Fruit fly (Drosophila melanogaster): Measurements from ENCODE around the gene CG1544.
A peak's percentile ranks its signal among the peaks of the same experiment; 100 is the strongest.

The CG1544 gene

DNA sequence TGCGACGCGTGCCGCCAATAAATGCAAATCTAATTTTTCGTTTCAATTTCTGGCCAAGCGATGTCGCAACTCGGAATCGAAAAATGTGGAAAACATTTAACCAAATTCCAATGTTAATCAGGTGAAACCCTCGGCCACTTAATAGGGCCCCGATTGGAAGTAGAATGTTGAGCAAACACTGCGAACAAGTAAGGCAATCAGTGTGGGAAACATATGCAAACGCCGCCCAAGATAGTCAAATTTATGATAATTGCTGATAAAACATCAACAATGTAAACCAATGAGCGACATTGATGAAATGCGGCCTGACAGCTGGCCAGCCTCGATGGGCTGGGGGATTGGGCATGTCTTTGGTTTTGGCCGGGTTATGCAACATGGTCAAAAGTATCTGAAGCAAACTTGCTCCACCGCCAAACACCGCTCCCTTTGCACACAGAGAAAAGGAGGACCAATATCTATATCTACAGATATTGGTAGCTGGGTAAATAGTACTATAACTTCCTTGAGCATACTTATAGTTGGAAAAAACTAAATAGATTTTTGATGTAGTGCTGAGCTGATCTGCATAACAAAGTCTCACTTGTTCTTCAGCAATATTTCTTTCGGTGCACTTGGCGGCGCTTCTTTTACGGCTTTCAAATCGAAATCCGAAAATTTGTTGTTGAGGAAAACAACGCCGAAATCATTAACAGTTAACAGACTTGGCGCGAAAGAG, 50.7 kb downstream of the CG1544 start (continued):
- peak; percentile 38 for TF ChIP-seq cwo (GFP tag; optimal IDR thresholded peaks at IDR 0.05)

DNA sequence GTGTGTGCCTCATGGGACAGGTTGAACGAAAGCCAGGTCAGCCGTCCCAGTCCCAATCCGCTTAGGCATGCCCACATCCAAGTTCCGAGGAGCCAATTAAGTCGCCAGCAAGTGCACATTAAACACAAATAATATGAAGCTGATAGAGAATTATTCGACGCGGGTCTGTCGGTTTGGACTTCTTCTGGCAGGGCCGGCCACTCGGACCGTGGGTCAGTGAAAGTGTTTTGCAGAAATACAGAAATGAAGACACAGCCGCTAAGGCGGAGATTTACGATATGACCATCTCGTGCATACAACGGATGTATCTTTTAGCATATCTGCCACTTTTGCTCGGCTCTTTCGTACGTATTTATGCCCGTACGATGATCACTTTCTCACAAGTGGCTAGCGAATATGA, 51.5 kb downstream of the CG1544 start:
- TF ChIP-seq CG2678 (tag; optimal IDR thresholded peaks at IDR 0.05): no peak
- peak; percentile 9; the same call in 1 of the 2 replicates for TF ChIP-seq ato (GFP tag; IDR thresholded peaks at IDR 0.05; ENCODE audit: partially characterized antibody)
- no peak for TF ChIP-seq Dref (GFP tag; IDR thresholded peaks at IDR 0.05)
- TF ChIP-seq Blimp-1 (GFP tag; optimal IDR thresholded peaks at IDR 0.05): peak; percentile 28
- no peak for TF ChIP-seq Bteb2 (GFP tag; optimal IDR thresholded peaks at IDR 0.05)
- no peak for TF ChIP-seq fu2 (GFP tag; optimal IDR thresholded peaks at IDR 0.05)
- no peak for TF ChIP-seq ttk (GFP tag; IDR thresholded peaks at IDR 0.05)
- no peak for TF ChIP-seq yki (optimal IDR thresholded peaks at IDR 0.05)
- no peak for TF ChIP-seq CG2889 (GFP tag; IDR thresholded peaks at IDR 0.05)

DNA sequence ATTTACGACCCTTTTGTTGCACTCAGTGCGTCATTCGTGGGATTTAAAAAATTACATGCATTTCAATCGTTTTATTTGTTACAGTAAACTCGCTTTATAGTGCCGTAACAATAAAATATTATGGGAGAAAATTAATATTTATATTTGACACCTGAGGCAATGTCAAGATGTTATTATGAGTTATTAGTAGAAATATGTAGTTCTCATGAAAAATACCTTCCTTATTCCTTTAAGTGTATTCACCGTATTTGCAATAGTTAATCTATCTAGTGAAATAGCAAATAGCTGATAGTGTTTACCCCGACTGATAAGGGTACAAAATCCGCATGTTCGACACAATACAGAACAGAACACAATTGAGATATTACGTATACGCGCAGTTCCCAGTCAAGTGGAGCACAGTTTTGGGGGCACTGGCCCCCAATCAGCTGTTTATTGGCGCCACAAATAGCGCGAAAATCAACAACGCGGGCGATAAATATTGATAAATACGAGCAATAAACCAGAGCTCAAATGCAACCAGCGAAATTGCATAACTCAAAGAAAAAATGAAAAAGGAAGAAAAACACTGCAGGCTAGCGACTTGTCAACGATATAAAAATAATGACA, 53.8 kb downstream of the CG1544 start:
- TF ChIP-seq Chrac-16 (GFP tag; optimal IDR thresholded peaks at IDR 0.05) (no peak), exex (tag; optimal IDR thresholded peaks at IDR 0.05) (peak; percentile 38), CG34224 (GFP tag; IDR thresholded peaks at IDR 0.05; ENCODE audit: partially characterized antibody) (no peak), CG17912 (GFP tag; optimal IDR thresholded peaks at IDR 0.05) (no peak), chif (GFP tag; optimal IDR thresholded peaks at IDR 0.05) (no peak), CG16863 (GFP tag; optimal IDR thresholded peaks at IDR 0.05) (no peak), crp (GFP tag; optimal IDR thresholded peaks at IDR 0.05) (peak in 1 of 2 experiments; percentile 64), TFAM (GFP tag; optimal IDR thresholded peaks at IDR 0.05) (no peak), CG6272 (GFP tag; IDR thresholded peaks at IDR 0.05) (no peak), CG2120 (GFP tag; optimal IDR thresholded peaks at IDR 0.05) (peak; percentile 12), mirr (GFP tag; optimal IDR thresholded peaks at IDR 0.05) (peak; percentile 19), gsb (GFP tag; IDR thresholded peaks at IDR 0.05) (0 out of 2 replicates have a peak, but pooled peaks have one; percentile 8), CG5180 (GFP tag; optimal IDR thresholded peaks at IDR 0.05) (no peak), chinmo (GFP tag; IDR thresholded peaks at IDR 0.05; ENCODE audit: partially characterized antibody) (0 out of 4 replicates have a peak, but pooled peaks have one; percentile 37), CG6654 (GFP tag; optimal IDR thresholded peaks at IDR 0.05) (peak; percentile 88), gro (GFP tag; optimal IDR thresholded peaks at IDR 0.05) (peak; percentile 15), Pdp1 (GFP tag; optimal IDR thresholded peaks at IDR 0.05) (peak in 1 of 2 experiments; percentile 68), CG7372 (GFP tag; IDR thresholded peaks at IDR 0.05) (peak; percentile 74), HmgZ (tag; optimal IDR thresholded peaks at IDR 0.05) (peak; percentile 3), sug (tag; optimal IDR thresholded peaks at IDR 0.05) (peak; percentile 30)

DNA sequence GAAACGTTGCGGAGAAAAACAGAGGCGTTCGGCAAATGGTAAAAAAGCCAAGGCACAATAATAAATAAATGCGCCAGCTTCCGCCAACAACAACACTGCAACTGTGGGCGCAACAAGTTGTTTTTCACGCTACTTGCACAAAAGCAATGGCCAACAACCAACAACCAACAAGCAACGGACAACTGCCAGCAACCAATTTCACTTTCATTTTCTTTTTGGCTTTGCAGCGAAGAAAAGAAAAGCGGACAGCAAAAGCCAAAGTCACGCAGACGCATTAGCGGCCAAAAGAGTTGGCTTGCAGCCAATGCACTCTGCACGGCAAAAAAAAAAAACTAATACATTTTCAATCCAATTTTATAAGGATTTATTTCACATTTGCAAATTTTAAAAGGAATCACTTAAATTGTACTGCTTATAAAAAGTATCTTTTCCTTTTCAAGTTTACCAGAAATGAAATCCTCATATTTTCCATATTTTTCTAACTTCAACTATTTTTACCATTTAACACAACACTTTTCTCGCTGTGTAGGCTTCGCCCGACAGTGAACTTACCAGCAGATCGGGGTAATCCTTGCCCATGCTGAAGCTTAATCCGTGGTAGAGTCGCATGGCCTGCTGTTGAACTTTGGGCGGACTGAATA, 54.5 kb downstream of the CG1544 start:
- TF ChIP-seq CG3847 (GFP tag; IDR thresholded peaks at IDR 0.05): no peak
- no peak for TF ChIP-seq E2f2 (GFP tag; IDR thresholded peaks at IDR 0.05)
- no peak for TF ChIP-seq sens-2 (GFP tag; IDR thresholded peaks at IDR 0.05)
- TF ChIP-seq CG12391 (tag; optimal IDR thresholded peaks at IDR 0.05): peak; percentile 7
- peak; percentile 10 for TF ChIP-seq CG13424 (tag; optimal IDR thresholded peaks at IDR 0.05)
- TF ChIP-seq gem (tag; optimal IDR thresholded peaks at IDR 0.05): peak; percentile 31
- TF ChIP-seq CG11398 (GFP tag; optimal IDR thresholded peaks at IDR 0.05): no peak
- TF ChIP-seq ttk (GFP tag; IDR thresholded peaks at IDR 0.05): no peak
- no peak for TF ChIP-seq vfl (GFP tag; optimal IDR thresholded peaks at IDR 0.05)
- peak; percentile 17 for TF ChIP-seq nmo (GFP tag; optimal IDR thresholded peaks at IDR 0.05)
- peak; percentile 1 for TF ChIP-seq CG7839 (tag; optimal IDR thresholded peaks at IDR 0.05)
- no peak for TF ChIP-seq CG13296 (GFP tag; optimal IDR thresholded peaks at IDR 0.05)
- TF ChIP-seq Ptx1 (GFP tag; IDR thresholded peaks at IDR 0.05): 0 out of 2 replicates have a peak, but pooled peaks have one; percentile 20
- TF ChIP-seq az2 (GFP tag; optimal IDR thresholded peaks at IDR 0.05): peak; percentile 20
- peak; percentile 31 for TF ChIP-seq dmrt99B (tag; optimal IDR thresholded peaks at IDR 0.05)
